Fruit fly (Drosophila melanogaster) whole organism, prepupa: ENCODE data around the gene X11L.

Experiments
- CG10631 ChIP-seq: fragments of 200-800 bp; sonication (Bioruptor generic); optimal IDR thresholded peaks from 2 replicates; lab custom pipeline; 2016; ENCODE audit warnings: missing biosample characterization, missing genetic modification characterization
- CG10669 ChIP-seq: fragments of 200-800 bp; sonication (Bioruptor generic); optimal IDR thresholded peaks from 3 replicates; lab custom pipeline; 2018; ENCODE audit warnings: missing biosample characterization, mild to moderate bottlenecking, missing genetic modification characterization, moderate library complexity
- CG11294 ChIP-seq: fragments of 200-800 bp; sonication (Bioruptor generic); IDR thresholded peaks from 2 replicates; pipeline ENCODE4 v1.3.6; 2022; ENCODE audit warnings: missing biosample characterization, missing genetic modification characterization
- CG11762 ChIP-seq: fragments of 200-800 bp; sonication (Bioruptor generic); optimal IDR thresholded peaks from 3 replicates; lab custom pipeline; 2016; ENCODE audit warnings: missing biosample characterization, missing genetic modification characterization; ENCODE audit not compliant: insufficient read depth
- CG11902 ChIP-seq: fragments of 200-800 bp; sonication (Bioruptor generic); optimal IDR thresholded peaks from 3 replicates; lab custom pipeline; 2016; ENCODE audit warnings: missing biosample characterization, missing genetic modification characterization
- CG15336 ChIP-seq: fragments of 200-800 bp; sonication (Bioruptor generic); IDR thresholded peaks from 2 replicates; pipeline ENCODE4 v1.3.6; 2022; ENCODE audit warnings: missing biosample characterization, missing genetic modification characterization
- CG1621 ChIP-seq: fragments of 200-800 bp; sonication (Bioruptor generic); optimal IDR thresholded peaks from 3 replicates; lab custom pipeline; 2018; ENCODE audit warnings: missing biosample characterization, mild to moderate bottlenecking, missing genetic modification characterization
- CG16779 ChIP-seq: fragments of 200-800 bp; sonication (Bioruptor generic); optimal IDR thresholded peaks from 3 replicates; lab custom pipeline; 2017; ENCODE audit warnings: missing biosample characterization, mild to moderate bottlenecking, missing genetic modification characterization
- CG3032 ChIP-seq: fragments of 200-800 bp; optimal IDR thresholded peaks from 2 replicates; lab custom pipeline; 2019; ENCODE audit warnings: missing biosample characterization, mild to moderate bottlenecking, missing genetic modification characterization, moderate library complexity
- CG32006 ChIP-seq: fragments of 200-800 bp; sonication (Bioruptor generic); optimal IDR thresholded peaks from 3 replicates; lab custom pipeline; 2017; ENCODE audit warnings: missing biosample characterization, mild to moderate bottlenecking, missing genetic modification characterization
- CG34406 ChIP-seq: fragments of 200-800 bp; sonication (Bioruptor generic); optimal IDR thresholded peaks from 3 replicates; lab custom pipeline; 2016; ENCODE audit warnings: missing biosample characterization, missing genetic modification characterization
- CG3919 ChIP-seq: fragments of 200-800 bp; sonication (Bioruptor generic); optimal IDR thresholded peaks from 3 replicates; lab custom pipeline; 2016; ENCODE audit warnings: missing biosample characterization, missing genetic modification characterization
- CG4318 ChIP-seq: fragments of 200-800 bp; sonication (Bioruptor generic); optimal IDR thresholded peaks from 3 replicates; lab custom pipeline; 2017; ENCODE audit warnings: missing biosample characterization, mild to moderate bottlenecking, missing genetic modification characterization
- CG6163 ChIP-seq: fragments of 200-800 bp; sonication (Bioruptor generic); IDR thresholded peaks from 3 replicates; pipeline ENCODE4 v1.3.6; 2022; ENCODE audit warnings: missing biosample characterization, missing genetic modification characterization
- CG6792 ChIP-seq: fragments of 200-800 bp; sonication (Bioruptor generic); optimal IDR thresholded peaks from 3 replicates; lab custom pipeline; 2016; ENCODE audit warnings: missing biosample characterization, missing genetic modification characterization
- CG6808 ChIP-seq: fragments of 200-800 bp; sonication (Bioruptor generic); optimal IDR thresholded peaks from 3 replicates; lab custom pipeline; 2017; ENCODE audit warnings: missing biosample characterization, missing genetic modification characterization, mild to moderate bottlenecking, moderate library complexity, missing genetic modification reagents
- CG6854 ChIP-seq: fragments of 200-800 bp; sonication (Bioruptor generic); optimal IDR thresholded peaks from 2 replicates; lab custom pipeline; 2017; ENCODE audit warnings: missing biosample characterization, mild to moderate bottlenecking, missing genetic modification characterization
- CG7368 ChIP-seq: fragments of 200-800 bp; sonication (Bioruptor generic); optimal IDR thresholded peaks from 3 replicates; lab custom pipeline; 2016; ENCODE audit warnings: missing biosample characterization, missing genetic modification characterization
- CG8119 ChIP-seq: fragments of 200-800 bp; sonication (Bioruptor generic); IDR thresholded peaks from 3 replicates; pipeline ENCODE4 v1.3.6; 2022; ENCODE audit warnings: missing biosample characterization, missing genetic modification characterization
- CG8319 ChIP-seq: fragments of 200-800 bp; sonication (Bioruptor generic); optimal IDR thresholded peaks from 3 replicates; lab custom pipeline; 2016; ENCODE audit warnings: missing biosample characterization, missing genetic modification characterization
- CG8632 ChIP-seq: fragments of 200-800 bp; sonication (Bioruptor generic); optimal IDR thresholded peaks from 3 replicates; lab custom pipeline; 2016; ENCODE audit warnings: missing biosample characterization, missing genetic modification characterization
- CG9139 ChIP-seq: fragments of 200-800 bp; sonication (Bioruptor generic); optimal IDR thresholded peaks from 3 replicates; lab custom pipeline; 2017; ENCODE audit warnings: missing biosample characterization, mild to moderate bottlenecking, missing genetic modification characterization
- Eip75B ChIP-seq: fragments of 200-800 bp; sonication (Bioruptor generic); optimal IDR thresholded peaks from 3 replicates; lab custom pipeline; 2016; ENCODE audit warnings: missing biosample characterization, missing genetic modification characterization
- Eip93F ChIP-seq: fragments of 200-800 bp; sonication (Bioruptor generic); optimal IDR thresholded peaks from 2 replicates; lab custom pipeline; 2016; ENCODE audit warnings: missing biosample characterization, mild to moderate bottlenecking, missing genetic modification characterization
- Ets21C ChIP-seq: fragments of 200-800 bp; sonication (Bioruptor generic); optimal IDR thresholded peaks from 3 replicates; lab custom pipeline; 2016; ENCODE audit warnings: missing biosample characterization, missing genetic modification characterization
- Ets96B ChIP-seq: fragments of 200-800 bp; optimal IDR thresholded peaks from 2 replicates; lab custom pipeline; 2019; ENCODE audit warnings: missing biosample characterization, mild to moderate bottlenecking, missing genetic modification characterization, moderate library complexity
- Hr38 ChIP-seq: sonication (Bioruptor generic); optimal IDR thresholded peaks from 2 replicates; lab custom pipeline; 2016; ENCODE audit warnings: missing biosample characterization, missing genetic modification characterization
- Hr4 ChIP-seq: fragments of 200-800 bp; sonication (Bioruptor generic); optimal IDR thresholded peaks from 3 replicates; lab custom pipeline; 2016; ENCODE audit warnings: missing biosample characterization, missing genetic modification characterization
- Lpt ChIP-seq: fragments of 200-800 bp; sonication (Bioruptor generic); optimal IDR thresholded peaks from 3 replicates; lab custom pipeline; 2016; ENCODE audit warnings: missing biosample characterization, missing genetic modification characterization
- Met ChIP-seq: fragments of 200-800 bp; sonication (Bioruptor generic); optimal IDR thresholded peaks from 3 replicates; lab custom pipeline; 2016; ENCODE audit warnings: missing biosample characterization, missing genetic modification characterization
- OdsH ChIP-seq: fragments of 200-800 bp; sonication (Bioruptor generic); optimal IDR thresholded peaks from 3 replicates; lab custom pipeline; 2016; ENCODE audit warnings: missing biosample characterization, missing genetic modification characterization
- Smox ChIP-seq: fragments of 200-800 bp; sonication (Bioruptor generic); optimal IDR thresholded peaks from 3 replicates; lab custom pipeline; 2016; ENCODE audit warnings: missing biosample characterization, missing genetic modification characterization
- Sox15 ChIP-seq: fragments of 200-800 bp; sonication (Bioruptor generic); optimal IDR thresholded peaks from 3 replicates; lab custom pipeline; 2016; ENCODE audit warnings: missing biosample characterization, missing genetic modification characterization
- acj6 ChIP-seq: fragments of 200-800 bp; sonication (Bioruptor generic); optimal IDR thresholded peaks from 3 replicates; lab custom pipeline; 2016; ENCODE audit warnings: missing biosample characterization, missing genetic modification characterization
- cyc ChIP-seq: fragments of 200-800 bp; sonication (Bioruptor generic); optimal IDR thresholded peaks from 3 replicates; lab custom pipeline; 2016; ENCODE audit warnings: missing biosample characterization, missing genetic modification characterization
- dsx ChIP-seq: fragments of 200-800 bp; optimal IDR thresholded peaks from 3 replicates; lab custom pipeline; 2019; ENCODE audit warnings: missing biosample characterization, mild to moderate bottlenecking, missing genetic modification characterization, moderate library complexity; ENCODE audit not compliant: poor library complexity, severe bottlenecking
- eg ChIP-seq: fragments of 200-800 bp; sonication (Bioruptor generic); IDR thresholded peaks from 3 replicates; pipeline ENCODE4 v1.3.6; 2022; ENCODE audit warnings: missing biosample characterization, missing genetic modification characterization
- esn ChIP-seq: fragments of 200-800 bp; sonication (Bioruptor generic); optimal IDR thresholded peaks from 2 replicates; lab custom pipeline; 2016; ENCODE audit warnings: missing biosample characterization, mild to moderate bottlenecking, missing genetic modification characterization, moderate library complexity
- fd59A ChIP-seq: fragments of 200-800 bp; sonication (Bioruptor generic); optimal IDR thresholded peaks from 2 replicates; lab custom pipeline; 2017; ENCODE audit warnings: missing biosample characterization, mild to moderate bottlenecking, missing genetic modification characterization, missing genetic modification reagents
- fd85E ChIP-seq: fragments of 200-800 bp; sonication (Bioruptor generic); optimal IDR thresholded peaks from 3 replicates; lab custom pipeline; 2016; ENCODE audit warnings: missing biosample characterization, missing genetic modification characterization
- fkh ChIP-seq: fragments of 200-800 bp; sonication (Bioruptor generic); optimal IDR thresholded peaks from 3 replicates; lab custom pipeline; 2017; ENCODE audit warnings: missing biosample characterization, mild to moderate bottlenecking, missing genetic modification characterization, moderate library complexity
- lz ChIP-seq: fragments of 200-800 bp; sonication (Bioruptor generic); optimal IDR thresholded peaks from 3 replicates; lab custom pipeline; 2016; ENCODE audit warnings: missing biosample characterization, missing genetic modification characterization
- net ChIP-seq: fragments of 200-800 bp; sonication (Bioruptor generic); optimal IDR thresholded peaks from 3 replicates; lab custom pipeline; 2016; ENCODE audit warnings: missing biosample characterization, missing genetic modification characterization
- pdm3 ChIP-seq: fragments of 200-800 bp; sonication (Bioruptor generic); optimal IDR thresholded peaks from 3 replicates; lab custom pipeline; 2016; ENCODE audit warnings: missing biosample characterization, missing genetic modification characterization
- salr ChIP-seq, 2 experiments: fragments of 200-800 bp; sonication (Bioruptor generic); optimal IDR thresholded peaks; 3 replicates each; lab custom pipeline; 2016 to 2018; ENCODE audit warnings: missing biosample characterization in 2 of 2, missing genetic modification characterization in 2 of 2, mild to moderate bottlenecking in 1 of 2
- spab ChIP-seq: fragments of 200-800 bp; sonication (Bioruptor generic); optimal IDR thresholded peaks from 2 replicates; lab custom pipeline; 2017; ENCODE audit warnings: missing biosample characterization, mild to moderate bottlenecking, missing genetic modification characterization, missing genetic modification reagents
- ss ChIP-seq, 2 experiments: fragments of 200-800 bp; sonication (Bioruptor generic); optimal IDR thresholded peaks; 2 replicates in 1 of 2; 3 replicates in 1 of 2; lab custom pipeline; 2017 to 2018; ENCODE audit warnings: mild to moderate bottlenecking in 2 of 2, missing biosample characterization in 2 of 2, missing genetic modification characterization in 2 of 2, moderate library complexity in 1 of 2
- svp ChIP-seq: fragments of 200-800 bp; sonication (Bioruptor generic); peaks from one replicate; lab custom pipeline; 2016; ENCODE audit warnings: missing biosample characterization, missing genetic modification characterization
- vri ChIP-seq: fragments of 200-800 bp; sonication (Bioruptor generic); optimal IDR thresholded peaks from 3 replicates; lab custom pipeline; 2016; ENCODE audit warnings: missing biosample characterization, mild to moderate bottlenecking, missing genetic modification characterization

X11L gene

dm6 chrX:17577356-17577755, 22.1 kb upstream of the X11L start:
- peak; percentile 0 for TF ChIP-seq Ets96B (tag; lab: Kevin White, UChicago)
- TF ChIP-seq OdsH (GFP tag; lab: Kevin White, UChicago), result no peak
- TF ChIP-seq CG8119 (GFP tag; lab: Robert Waterston, UW), result 0 out of 3 replicates have a peak, but pooled peaks have one; percentile 13
- TF ChIP-seq CG7368 (GFP tag; lab: Kevin White, UChicago), result no peak
- TF ChIP-seq Lpt, result no peak
- peak; percentile 23 for TF ChIP-seq CG34406
- TF ChIP-seq CG9139, result no peak
- TF ChIP-seq svp (GFP tag; lab: Kevin White, UChicago), result peak; percentile 50

dm6 chrX:17578124-17578523, 21.3 kb upstream of the X11L start:
- TF ChIP-seq CG10669 (GFP tag; lab: Kevin White, UChicago) (peak; percentile 55), cyc (peak; percentile 36), CG8632 (GFP tag; lab: Kevin White, UChicago) (peak; percentile 26), Lpt (no peak), CG11294 (GFP tag; lab: Robert Waterston, UW) (no peak), CG16779 (tag; lab: Kevin White, UChicago) (peak; percentile 17), dsx (GFP tag; lab: Kevin White, UChicago) (no peak), eg (GFP tag; lab: Robert Waterston, UW) (peak; percentile 61; the same call in 2 of the 3 replicates), acj6 (GFP tag; lab: Kevin White, UChicago) (peak; percentile 42), Met (peak; percentile 48), CG1621 (tag; lab: Kevin White, UChicago) (no peak), CG11762 (no peak), fd85E (GFP tag; lab: Kevin White, UChicago) (no peak), CG7368 (GFP tag; lab: Kevin White, UChicago) (peak; percentile 1), CG6854 (no peak), salr (GFP tag; optimal IDR thresholded peaks at IDR 0.05; lab: Kevin White, UChicago) (peak in 1 of 2 experiments; percentile 28), Hr4 (GFP tag; lab: Kevin White, UChicago) (peak; percentile 67), CG9139 (no peak), spab (GFP tag; lab: Kevin White, UChicago) (peak; percentile 27), Hr38 (no peak), Sox15 (peak; percentile 23), net (GFP tag; lab: Kevin White, UChicago) (peak; percentile 27), fd59A (GFP tag; lab: Kevin White, UChicago) (peak; percentile 23), CG8119 (GFP tag; lab: Robert Waterston, UW) (peak; percentile 24; the same call in 1 of the 3 replicates), CG6163 (GFP tag; lab: Robert Waterston, UW) (peak; percentile 69), CG10631 (GFP tag; lab: Kevin White, UChicago) (peak; percentile 56), Ets21C (GFP tag; lab: Kevin White, UChicago) (peak; percentile 27), esn (GFP tag; lab: Kevin White, UChicago) (peak; percentile 70), CG3919 (GFP tag; lab: Kevin White, UChicago) (peak; percentile 41), ss (GFP tag; optimal IDR thresholded peaks at IDR 0.05; lab: Kevin White, UChicago) (peak in 1 of 2 experiments; percentile 38), CG6808 (GFP tag; lab: Kevin White, UChicago) (peak; percentile 54), svp (GFP tag; lab: Kevin White, UChicago) (peak; percentile 80), CG34406 (peak; percentile 45), CG15336 (peak; percentile 46), CG6792 (GFP tag; lab: Kevin White, UChicago) (peak; percentile 34), Smox (GFP tag; lab: Kevin White, UChicago) (peak; percentile 50), pdm3 (peak; percentile 61), CG8319 (no peak), CG11902 (GFP tag; lab: Kevin White, UChicago) (peak; percentile 6), CG32006 (GFP tag; lab: Kevin White, UChicago) (peak; percentile 72), Eip93F (GFP tag; lab: Kevin White, UChicago) (no peak), CG4318 (peak; percentile 46), Ets96B (tag; lab: Kevin White, UChicago) (peak; percentile 12), CG3032 (tag; lab: Kevin White, UChicago) (peak; percentile 32), fkh (GFP tag; lab: Kevin White, UChicago) (no peak), vri (no peak), Eip75B (GFP tag; lab: Kevin White, UChicago) (peak; percentile 48), lz (peak; percentile 28)
